Fruit fly (Drosophila melanogaster): Measurements from ENCODE around the gene Nnk.

- no peak for TF ChIP-seq Sin3A (optimal IDR thresholded peaks at IDR 0.05)
- TF ChIP-seq Myc (optimal IDR thresholded peaks at IDR 0.05) = no peak
- no peak for TF ChIP-seq psq (optimal IDR thresholded peaks at IDR 0.05)
- TF ChIP-seq h (optimal IDR thresholded peaks at IDR 0.05) = no peak
- TF ChIP-seq insv (optimal IDR thresholded peaks at IDR 0.05) = no peak
- TF ChIP-seq ttk (optimal IDR thresholded peaks at IDR 0.05) = no peak
Observed at dm6 chr3R:17828653-17829052, 23.6 kb upstream of the Nnk start.
